Worm (Caenorhabditis elegans) whole organism, L4/young adult: Measurements from ENCODE around the gene nas-6.

Source experiments
- W03F9.2 ChIP-seq: fragments of 150-350 bp; optimal IDR thresholded peaks from 2 replicates; lab custom pipeline; 2014; ENCODE audit warnings: missing biosample characterization, missing genetic modification characterization
- dao-5 ChIP-seq: sonication (generic microtip); optimal IDR thresholded peaks from 2 replicates; lab custom pipeline; 2016; ENCODE audit warnings: missing genotype, missing genetic modification characterization, moderate library complexity, missing compliant biosample characterization
- him-1 ChIP-seq: sonication (generic microtip); optimal IDR thresholded peaks from 2 replicates; lab custom pipeline; 2016; ENCODE audit warnings: missing genotype, missing genetic modification reagents, missing genetic modification characterization, missing compliant biosample characterization

DNA sequence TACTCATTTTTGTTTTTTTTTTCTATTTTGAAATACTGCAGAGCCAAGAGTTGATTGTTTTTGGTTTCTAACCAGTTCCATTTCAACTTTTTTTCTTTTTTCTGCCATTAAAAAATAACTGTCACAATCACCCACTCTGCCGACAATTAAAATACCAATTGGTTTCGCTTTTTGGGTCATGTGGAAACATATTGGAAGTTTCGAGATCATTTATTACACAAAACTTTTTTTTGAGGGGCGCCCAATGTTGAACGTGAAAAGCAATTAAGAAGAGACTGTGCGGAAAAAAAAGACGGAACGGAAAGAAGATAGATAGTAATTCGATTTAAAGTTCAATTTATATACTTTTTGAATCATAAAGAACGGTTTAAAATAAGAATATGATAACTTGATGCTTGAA lies 16.5 kb downstream of the nas-6 start:
- TF ChIP-seq dao-5 (tag; lab: Kevin White, UChicago) (no peak), him-1 (no peak), W03F9.2 (tag; lab: Kevin White, UChicago) (no peak)
